Worm (Caenorhabditis elegans) whole organism, midembryonic: ENCODE data around the gene F08A7.1.

Experiments used
- T22C8.4 ChIP-seq: fragments of 200-800 bp; sonication (Bioruptor generic); IDR thresholded peaks from 2 replicates; pipeline ENCODE4 v1.3.6; 2022; ENCODE audit warnings: missing genetic modification characterization, missing compliant biosample characterization
- cog-1 ChIP-seq: sonication (generic microtip); optimal IDR thresholded peaks from 2 replicates; lab custom pipeline; 2016; ENCODE audit warnings: missing genetic modification characterization, missing compliant biosample characterization
- flt-1 ChIP-seq: fragments of 200-800 bp; sonication (Bioruptor generic); IDR thresholded peaks from 2 replicates; pipeline ENCODE4 v1.3.6; 2022; ENCODE audit warnings: missing genetic modification characterization, missing compliant biosample characterization
- klf-2 ChIP-seq: fragments of 200-800 bp; sonication (Bioruptor generic); conservative IDR thresholded peaks from 2 replicates; pipeline ENCODE4 v1.3.6; 2022; ENCODE audit warnings: missing genetic modification reagents, missing genetic modification characterization, missing compliant biosample characterization
- med-1 ChIP-seq: sonication (generic microtip); optimal IDR thresholded peaks from 2 replicates; lab custom pipeline; 2017; ENCODE audit warnings: missing genetic modification characterization, mild to moderate bottlenecking, missing compliant biosample characterization, antibody characterized with exemption, missing genetic modification reagents; ENCODE audit not compliant: insufficient read depth
- ref-1 ChIP-seq: fragments of 200-800 bp; sonication (Bioruptor generic); conservative IDR thresholded peaks from 2 replicates; pipeline ENCODE4 v1.3.6; 2022; ENCODE audit warnings: missing genetic modification reagents, missing genetic modification characterization, missing compliant biosample characterization
- ztf-23 ChIP-seq: fragments of 200-800 bp; sonication (Bioruptor generic); IDR thresholded peaks from 2 replicates; pipeline ENCODE4 v1.3.6; 2022; ENCODE audit warnings: missing genetic modification reagents, missing genetic modification characterization, missing compliant biosample characterization
- ztf-29 ChIP-seq: fragments of 200-800 bp; sonication (Bioruptor generic); IDR thresholded peaks from 2 replicates; pipeline ENCODE4 v1.3.6; 2022; ENCODE audit warnings: missing genetic modification reagents, missing genetic modification characterization, missing compliant biosample characterization

- TF ChIP-seq med-1 (no peak), cog-1 (no peak), flt-1 (GFP tag; lab: Robert Waterston, UW) (no peak), ztf-29 (no peak), klf-2 (GFP tag; lab: Robert Waterston, UW) (no peak), ztf-23 (no peak), ref-1 (GFP tag; lab: Robert Waterston, UW) (no peak), T22C8.4 (GFP tag; lab: Robert Waterston, UW) (no peak)
Observed at ce11 chrIV:17453200-17453599, 12.8 kb downstream of the F08A7.1 start.
